Fruit fly (Drosophila melanogaster) whole organism: Measurements from ENCODE around the gene Hsp68.

Experiments
- CG8478 ChIP-seq: fragments of >200 bp; optimal IDR thresholded peaks from 2 replicates; lab custom pipeline; 2018; ENCODE audit warnings: inconsistent platforms
- Dll ChIP-seq: fragments of >200 bp; optimal IDR thresholded peaks from 2 replicates; lab custom pipeline; 2017
- EcR ChIP-seq, 2 experiments: fragments of >200 bp; optimal IDR thresholded peaks; 2 replicates each; lab custom pipeline; 2017; ENCODE audit warnings: missing biosample characterization in 2 of 2, missing genetic modification characterization in 2 of 2, missing genetic modification reagents in 2 of 2
- pan ChIP-seq: fragments of >200 bp; optimal IDR thresholded peaks from 2 replicates; lab custom pipeline; 2017
- psq ChIP-seq: fragments of >200 bp; optimal IDR thresholded peaks from 2 replicates; lab custom pipeline; 2017
- usp ChIP-seq: fragments of >200 bp; optimal IDR thresholded peaks from 2 replicates; lab custom pipeline; 2017; ENCODE audit warnings: missing biosample characterization, missing genetic modification characterization, mixed read lengths

Hsp68 gene

dm6 chr3R:24091653-24092052 lies 34.5 kb upstream of the Hsp68 start:
- TF ChIP-seq usp (GFP tag; lab: Kevin White, UChicago): no peak
- TF ChIP-seq Dll (lab: Kevin White, UChicago): no peak
- no peak for TF ChIP-seq pan (lab: Kevin White, UChicago)
- TF ChIP-seq psq (lab: Kevin White, UChicago): no peak
- no peak for TF ChIP-seq CG8478
- TF ChIP-seq EcR (GFP tag; optimal IDR thresholded peaks at IDR 0.05; lab: Kevin White, UChicago): no peak

DNA sequence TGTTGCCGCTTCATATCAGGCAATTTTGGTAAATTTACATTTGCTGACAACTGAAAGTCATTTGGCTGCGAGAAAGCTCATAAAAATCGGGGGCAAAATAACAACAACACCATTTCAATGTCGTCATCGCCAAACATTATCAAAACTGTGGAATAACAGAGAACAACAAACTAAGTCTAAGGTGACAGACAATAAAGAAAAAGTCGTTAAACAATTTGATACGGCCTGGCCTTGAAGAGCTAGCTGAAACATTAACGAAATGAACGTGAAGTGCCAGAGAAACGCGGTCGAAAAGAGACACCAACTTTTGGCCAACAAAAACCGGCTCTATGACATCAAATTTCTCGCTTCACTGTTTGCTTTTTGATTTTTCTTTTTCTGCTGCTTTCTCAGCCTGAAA lies 33.0 kb upstream of the Hsp68 start:
- TF ChIP-seq psq (lab: Kevin White, UChicago) (no peak), CG8478 (no peak), EcR (GFP tag; optimal IDR thresholded peaks at IDR 0.05; lab: Kevin White, UChicago) (no peak), Dll (lab: Kevin White, UChicago) (no peak), usp (GFP tag; lab: Kevin White, UChicago) (no peak), pan (lab: Kevin White, UChicago) (no peak)

DNA sequence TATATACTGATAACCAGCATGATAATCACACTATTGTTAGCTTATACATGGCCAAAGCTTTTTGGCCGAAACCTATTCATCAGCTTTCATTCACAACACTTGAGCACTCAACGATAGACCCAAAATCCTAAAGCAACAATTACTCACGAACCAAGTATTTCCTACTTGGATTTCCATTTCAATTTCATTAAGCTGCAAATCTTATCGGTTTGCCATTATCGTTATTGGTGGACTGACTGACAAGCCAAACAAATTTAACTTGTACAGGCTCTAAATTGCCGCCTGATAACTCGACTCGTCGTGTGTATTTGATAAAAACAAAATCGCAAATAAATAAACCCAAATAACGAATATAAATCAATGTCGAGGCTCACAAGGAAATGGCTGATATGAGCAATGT lies 27.9 kb upstream of the Hsp68 start:
- no peak for TF ChIP-seq usp (GFP tag; lab: Kevin White, UChicago)

- TF ChIP-seq CG8478 (no peak), pan (lab: Kevin White, UChicago) (no peak), EcR (GFP tag; optimal IDR thresholded peaks at IDR 0.05; lab: Kevin White, UChicago) (no peak), psq (lab: Kevin White, UChicago) (no peak), usp (GFP tag; lab: Kevin White, UChicago) (no peak), Dll (lab: Kevin White, UChicago) (no peak)
Observed at dm6 chr3R:24079613-24080012, 22.5 kb upstream of the Hsp68 start.

- TF ChIP-seq CG8478 (no peak), Dll (lab: Kevin White, UChicago) (no peak), psq (lab: Kevin White, UChicago) (no peak), usp (GFP tag; lab: Kevin White, UChicago) (no peak)
Observed at dm6 chr3R:24079110-24079509, 22.0 kb upstream of the Hsp68 start.

DNA sequence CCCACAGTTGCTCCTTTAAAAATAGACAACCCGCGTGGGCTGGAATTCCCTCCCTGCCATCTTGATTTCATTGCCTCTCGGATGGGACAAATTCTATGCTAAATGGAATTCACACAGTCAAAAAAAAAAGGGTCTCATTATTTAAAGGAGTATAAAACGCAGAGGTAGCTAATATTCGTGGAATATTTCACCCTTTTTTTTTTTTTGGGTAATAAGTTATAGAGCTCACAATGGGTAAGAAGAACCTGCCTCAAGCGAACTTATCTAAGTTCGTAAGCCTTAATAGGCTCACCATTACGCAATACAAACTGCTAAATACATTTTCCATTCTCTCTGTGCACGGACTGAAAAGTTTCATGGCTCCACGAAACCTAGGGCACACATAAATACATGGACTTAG lies 16.6 kb upstream of the Hsp68 start:
- TF ChIP-seq CG8478 (no peak), Dll (lab: Kevin White, UChicago) (no peak), psq (lab: Kevin White, UChicago) (no peak), usp (GFP tag; lab: Kevin White, UChicago) (no peak), EcR (GFP tag; optimal IDR thresholded peaks at IDR 0.05; lab: Kevin White, UChicago) (no peak), pan (lab: Kevin White, UChicago) (no peak)

dm6 chr3R:24069965-24070364 lies 12.9 kb upstream of the Hsp68 start:
- TF ChIP-seq psq (lab: Kevin White, UChicago) (no peak), usp (GFP tag; lab: Kevin White, UChicago) (no peak), Dll (lab: Kevin White, UChicago) (no peak), pan (lab: Kevin White, UChicago) (no peak), EcR (GFP tag; optimal IDR thresholded peaks at IDR 0.05; lab: Kevin White, UChicago) (no peak), CG8478 (no peak)

dm6 chr3R:24068830-24069229 lies 11.7 kb upstream of the Hsp68 start:
- TF ChIP-seq psq (lab: Kevin White, UChicago) (no peak), CG8478 (no peak), pan (lab: Kevin White, UChicago) (no peak), usp (GFP tag; lab: Kevin White, UChicago) (no peak), EcR (GFP tag; optimal IDR thresholded peaks at IDR 0.05; lab: Kevin White, UChicago) (no peak), Dll (lab: Kevin White, UChicago) (no peak)

DNA sequence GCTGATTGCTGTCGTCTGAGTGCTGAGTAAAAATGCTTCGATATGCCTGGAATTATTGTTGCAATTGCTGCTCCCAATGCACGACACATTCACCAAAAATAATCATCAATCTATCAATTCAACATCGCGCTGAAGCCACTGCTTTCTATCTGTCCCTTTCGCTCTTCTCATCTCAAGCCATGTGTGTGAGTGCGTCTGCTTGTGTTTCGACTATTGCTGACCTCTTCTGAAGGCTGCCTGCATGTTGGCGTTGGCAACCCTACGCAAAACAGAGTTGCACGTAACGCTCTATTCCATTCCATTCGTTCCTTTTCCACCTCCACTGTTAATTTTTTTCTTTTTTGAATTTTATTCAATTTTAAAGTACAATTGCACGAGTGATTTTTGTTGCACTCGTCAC lies 8.6 kb upstream of the Hsp68 start:
- no peak for TF ChIP-seq EcR (GFP tag; optimal IDR thresholded peaks at IDR 0.05; lab: Kevin White, UChicago)
- no peak for TF ChIP-seq CG8478
- no peak for TF ChIP-seq usp (GFP tag; lab: Kevin White, UChicago)
- no peak for TF ChIP-seq Dll (lab: Kevin White, UChicago)
- TF ChIP-seq psq (lab: Kevin White, UChicago): no peak
- TF ChIP-seq pan (lab: Kevin White, UChicago): no peak

- TF ChIP-seq EcR (GFP tag; optimal IDR thresholded peaks at IDR 0.05; lab: Kevin White, UChicago) (no peak), pan (lab: Kevin White, UChicago) (no peak), Dll (lab: Kevin White, UChicago) (no peak), psq (lab: Kevin White, UChicago) (no peak), usp (GFP tag; lab: Kevin White, UChicago) (no peak), CG8478 (no peak)
Observed at dm6 chr3R:24058041-24058440, 931 bp upstream of the Hsp68 start, which contains the start of gene SMC1. Gene SMC1, plus strand, starts transcription at chr3R:24058287.

dm6 chr3R:24054227-24054626 lies 2.9 kb downstream of the Hsp68 start, which contains the start of gene CG6000:
Gene CG6000, plus strand, starts transcription at chr3R:24054391.
- TF ChIP-seq pan (lab: Kevin White, UChicago) (no peak), psq (lab: Kevin White, UChicago) (no peak), CG8478 (no peak), usp (GFP tag; lab: Kevin White, UChicago) (no peak), EcR (GFP tag; optimal IDR thresholded peaks at IDR 0.05; lab: Kevin White, UChicago) (no peak), Dll (lab: Kevin White, UChicago) (no peak)

DNA sequence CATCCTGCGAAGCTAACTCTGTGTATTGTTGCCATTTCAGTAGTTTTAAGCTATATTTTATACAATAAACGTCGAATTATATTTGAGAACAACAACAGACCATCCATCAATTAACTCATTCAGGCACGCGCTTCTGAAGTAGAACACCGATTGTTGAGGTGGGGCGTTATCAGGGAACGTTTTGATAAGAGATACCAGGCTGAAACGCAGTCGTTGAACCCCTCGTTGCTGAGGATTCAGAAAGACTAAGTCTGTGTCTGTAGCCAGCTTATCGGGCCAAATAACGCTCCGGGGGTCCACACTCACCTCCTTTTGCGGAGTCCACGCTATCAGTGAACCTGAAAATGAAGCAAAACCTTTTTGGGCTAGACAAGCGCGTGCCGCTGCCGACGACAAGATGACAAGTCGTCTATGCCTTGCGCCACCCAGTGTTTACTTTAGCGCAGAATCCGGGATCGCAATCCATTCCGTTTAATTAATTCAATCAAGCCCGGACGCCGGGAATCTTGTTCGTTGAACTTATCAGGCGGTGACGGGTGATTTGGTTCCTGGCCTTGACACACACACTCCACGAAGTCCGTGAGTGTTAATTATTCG lies 3.5 kb downstream of the Hsp68 start:
- TF ChIP-seq CG8478: no peak
- no peak for TF ChIP-seq Dll (lab: Kevin White, UChicago)
- no peak for TF ChIP-seq pan (lab: Kevin White, UChicago)
- TF ChIP-seq usp (GFP tag; lab: Kevin White, UChicago): no peak
- TF ChIP-seq EcR (GFP tag; optimal IDR thresholded peaks at IDR 0.05; lab: Kevin White, UChicago): no peak
- TF ChIP-seq psq (lab: Kevin White, UChicago): no peak
